Worm (Caenorhabditis elegans) whole organism, L4 larva: ENCODE measurements around the gene ceh-62.
A peak's percentile ranks its signal among the peaks of the same experiment; 100 is the strongest.

Experiments used
- D1046.2 ChIP-seq: fragments of 200-800 bp; sonication (Bioruptor generic); IDR thresholded peaks from 2 replicates; pipeline ENCODE4 v1.3.6; 2022; ENCODE audit warnings: missing genetic modification characterization, missing compliant biosample characterization
- F26F4.8 ChIP-seq: fragments of 200-800 bp; sonication (Bioruptor generic); conservative IDR thresholded peaks from 2 replicates; pipeline ENCODE4 v1.3.6; 2022; ENCODE audit warnings: missing genetic modification characterization, missing compliant biosample characterization
- F44E2.7 ChIP-seq: fragments of 200-800 bp; sonication (Bioruptor generic); IDR thresholded peaks from 2 replicates; pipeline ENCODE4 v2.1.2; 2022; ENCODE audit warnings: missing genetic modification characterization, missing compliant biosample characterization
- Y5F2A.4 ChIP-seq: fragments of 200-800 bp; sonication (Bioruptor generic); optimal IDR thresholded peaks from 2 replicates; lab custom pipeline; 2018; ENCODE audit warnings: mild to moderate bottlenecking, missing genetic modification characterization, missing compliant biosample characterization
- Y75B8A.6 ChIP-seq: fragments of 200-800 bp; sonication (Bioruptor generic); IDR thresholded peaks from 2 replicates; pipeline ENCODE4 v1.3.6; 2022; ENCODE audit warnings: missing genetic modification reagents, missing genetic modification characterization, missing compliant biosample characterization
- ZK337.2 ChIP-seq: fragments of 200-800 bp; sonication (Bioruptor generic); IDR thresholded peaks from 2 replicates; pipeline ENCODE4 v1.3.6; 2022; ENCODE audit warnings: missing genetic modification reagents, missing genetic modification characterization, missing compliant biosample characterization
- aha-1 ChIP-seq: fragments of 150-350 bp; peaks from one replicate; lab custom pipeline; 2014; ENCODE audit warnings: missing biosample characterization, missing genetic modification characterization
- attf-4 ChIP-seq: sonication (generic microtip); optimal IDR thresholded peaks from 3 replicates; lab custom pipeline; 2017; ENCODE audit warnings: missing biosample characterization, missing genetic modification characterization
- ceh-20 ChIP-seq: fragments of 200-800 bp; sonication (Bioruptor generic); IDR thresholded peaks from 2 replicates; pipeline ENCODE4 v1.3.6; 2022; ENCODE audit warnings: missing genetic modification reagents, missing genetic modification characterization, missing compliant biosample characterization
- ceh-32 ChIP-seq: sonication (generic microtip); optimal IDR thresholded peaks from 2 replicates; lab custom pipeline; 2016; ENCODE audit warnings: mild to moderate bottlenecking, missing genetic modification characterization, missing compliant biosample characterization; ENCODE audit not compliant: poor library complexity
- ces-1 ChIP-seq: fragments of 150-350 bp; sonication (generic microtip); optimal IDR thresholded peaks from 4 replicates; lab custom pipeline; 2014; ENCODE audit warnings: missing biosample characterization, missing genetic modification reagents, missing genetic modification characterization
- daf-19 ChIP-seq: fragments of 200-800 bp; sonication (Bioruptor generic); conservative IDR thresholded peaks from 2 replicates; pipeline ENCODE4 v1.3.6; 2022; ENCODE audit warnings: missing genetic modification characterization, missing compliant biosample characterization
- daf-8 ChIP-seq: fragments of 200-800 bp; sonication (Bioruptor generic); IDR thresholded peaks from 2 replicates; pipeline ENCODE4 v1.3.6; 2022; ENCODE audit warnings: missing genetic modification characterization, missing compliant biosample characterization
- dmd-8 ChIP-seq: fragments of 200-800 bp; sonication (Bioruptor generic); IDR thresholded peaks from 2 replicates; pipeline ENCODE4 v1.3.6; 2022; ENCODE audit warnings: missing genetic modification characterization, missing compliant biosample characterization
- dpl-1 ChIP-seq: fragments of 150-350 bp; optimal IDR thresholded peaks from 2 replicates; lab custom pipeline; 2014; ENCODE audit warnings: missing biosample characterization, missing genetic modification reagents, missing genetic modification characterization
- dve-1 ChIP-seq: sonication (generic microtip); optimal IDR thresholded peaks from 2 replicates; lab custom pipeline; 2017; ENCODE audit warnings: antibody characterized with exemption, mild to moderate bottlenecking, missing genetic modification characterization, missing compliant biosample characterization; ENCODE audit not compliant: insufficient read depth
- egl-27 ChIP-seq: sonication (generic microtip); optimal IDR thresholded peaks from 3 replicates; lab custom pipeline; 2017; ENCODE audit warnings: missing biosample characterization, missing genetic modification reagents, missing genetic modification characterization
- gei-8 ChIP-seq: fragments of 200-800 bp; sonication (Bioruptor generic); optimal IDR thresholded peaks from 2 replicates; lab custom pipeline; 2018; ENCODE audit warnings: mild to moderate bottlenecking, missing genetic modification characterization, missing compliant biosample characterization
- hlh-30 ChIP-seq: sonication (generic microtip); optimal IDR thresholded peaks from 2 replicates; lab custom pipeline; 2017; ENCODE audit warnings: antibody characterized with exemption, mild to moderate bottlenecking, missing genetic modification characterization, missing compliant biosample characterization; ENCODE audit not compliant: insufficient read depth
- lin-1 ChIP-seq: fragments of 200-800 bp; sonication (Bioruptor generic); IDR thresholded peaks from 2 replicates; pipeline ENCODE4 v1.3.6; 2022; ENCODE audit warnings: missing genetic modification reagents, missing genetic modification characterization, missing compliant biosample characterization
- lin-13 ChIP-seq: fragments of 150-350 bp; optimal IDR thresholded peaks from 2 replicates; lab custom pipeline; 2014; ENCODE audit warnings: missing biosample characterization, missing genetic modification reagents, missing genetic modification characterization
- lin-38 ChIP-seq: fragments of 200-800 bp; sonication (Bioruptor generic); IDR thresholded peaks from 2 replicates; pipeline ENCODE4 v1.3.6; 2022; ENCODE audit warnings: missing genetic modification reagents, missing genetic modification characterization, missing compliant biosample characterization
- lsy-2 ChIP-seq, 2 experiments: fragments of 150-350 bp in 1 of 2; sonication (generic microtip) in 1 of 2; optimal IDR thresholded peaks; 2 replicates each; lab custom pipeline; 2014 to 2017; ENCODE audit warnings: missing biosample characterization in 2 of 2, missing genetic modification characterization in 2 of 2
- mdt-29 ChIP-seq: fragments of 200-800 bp; sonication (Bioruptor generic); IDR thresholded peaks from 2 replicates; pipeline ENCODE4 v1.3.6; 2022; ENCODE audit warnings: missing genetic modification reagents, missing genetic modification characterization, missing compliant biosample characterization
- mes-2 ChIP-seq: sonication (generic microtip); optimal IDR thresholded peaks from 2 replicates; lab custom pipeline; 2016; ENCODE audit warnings: missing genotype, mild to moderate bottlenecking, missing genetic modification characterization, missing compliant biosample characterization; ENCODE audit not compliant: poor library complexity, severe bottlenecking
- mxl-2 ChIP-seq: fragments of 200-800 bp; sonication (Bioruptor generic); conservative IDR thresholded peaks from 2 replicates; pipeline ENCODE4 v1.3.6; 2022; ENCODE audit warnings: missing genetic modification reagents, missing genetic modification characterization, missing compliant biosample characterization
- mxl-3 ChIP-seq: fragments of 200-800 bp; sonication (Bioruptor generic); optimal IDR thresholded peaks from 2 replicates; lab custom pipeline; 2018; ENCODE audit warnings: mild to moderate bottlenecking, missing genetic modification characterization, missing compliant biosample characterization
- nhr-10 ChIP-seq: fragments of 150-350 bp; optimal IDR thresholded peaks from 2 replicates; lab custom pipeline; 2014; ENCODE audit warnings: missing biosample characterization, missing genetic modification characterization
- nhr-237 ChIP-seq: sonication (generic microtip); optimal IDR thresholded peaks from 2 replicates; lab custom pipeline; 2017; ENCODE audit warnings: missing biosample characterization, missing genetic modification characterization
- nhr-25 ChIP-seq: sonication (generic microtip); optimal IDR thresholded peaks from 2 replicates; lab custom pipeline; 2017; ENCODE audit warnings: missing genetic modification characterization, mild to moderate bottlenecking, missing compliant biosample characterization, antibody characterized with exemption, moderate library complexity, borderline replicate concordance; ENCODE audit not compliant: insufficient read depth
- nhr-28 ChIP-seq: fragments of 150-350 bp; optimal IDR thresholded peaks from 2 replicates; lab custom pipeline; 2014; ENCODE audit warnings: missing biosample characterization, missing genetic modification characterization
- nhr-42 ChIP-seq: fragments of 200-800 bp; sonication (Bioruptor generic); IDR thresholded peaks from 2 replicates; pipeline ENCODE4 v1.3.6; 2022; ENCODE audit warnings: missing genetic modification characterization, missing compliant biosample characterization
- nhr-48 ChIP-seq: sonication (generic microtip); optimal IDR thresholded peaks from 2 replicates; lab custom pipeline; 2016; ENCODE audit warnings: mild to moderate bottlenecking, missing genetic modification characterization, missing compliant biosample characterization
- nhr-77 ChIP-seq: fragments of 150-350 bp; optimal IDR thresholded peaks from 2 replicates; lab custom pipeline; 2014; ENCODE audit warnings: missing biosample characterization, missing genetic modification characterization
- php-3 ChIP-seq: fragments of 200-800 bp; sonication (Bioruptor generic); IDR thresholded peaks from 2 replicates; pipeline ENCODE4 v1.3.6; 2022; ENCODE audit warnings: missing genetic modification reagents, missing genetic modification characterization, missing compliant biosample characterization
- saeg-2 ChIP-seq: fragments of 200-800 bp; sonication (Bioruptor generic); IDR thresholded peaks from 2 replicates; pipeline ENCODE4 v1.3.6; 2022; ENCODE audit warnings: missing genetic modification reagents, missing genetic modification characterization, missing compliant biosample characterization
- sdz-12 ChIP-seq: fragments of 200-800 bp; sonication (Bioruptor generic); optimal IDR thresholded peaks from 2 replicates; lab custom pipeline; 2018; ENCODE audit warnings: mild to moderate bottlenecking, missing genetic modification characterization, missing compliant biosample characterization
- snpc-1.2 ChIP-seq: fragments of 200-800 bp; sonication (Bioruptor generic); IDR thresholded peaks from 2 replicates; pipeline ENCODE4 v1.3.6; 2022; ENCODE audit warnings: missing genetic modification reagents, missing genetic modification characterization, missing compliant biosample characterization
- snpc-4 ChIP-seq: fragments of 150-350 bp; optimal IDR thresholded peaks from 2 replicates; lab custom pipeline; 2014; ENCODE audit warnings: missing biosample characterization, missing genetic modification characterization
- spr-1 ChIP-seq: sonication (generic microtip); optimal IDR thresholded peaks from 2 replicates; lab custom pipeline; 2016; ENCODE audit warnings: mild to moderate bottlenecking, missing genetic modification characterization, missing compliant biosample characterization
- spr-3 ChIP-seq: fragments of 200-800 bp; sonication (Bioruptor generic); optimal IDR thresholded peaks from 2 replicates; lab custom pipeline; 2018; ENCODE audit warnings: mild to moderate bottlenecking, missing genetic modification characterization, missing compliant biosample characterization
- tag-97 ChIP-seq: fragments of 200-800 bp; sonication (Bioruptor generic); IDR thresholded peaks from 2 replicates; pipeline ENCODE4 v1.3.6; 2022; ENCODE audit warnings: missing genetic modification characterization, missing compliant biosample characterization
- tra-1 ChIP-seq: fragments of 200-800 bp; sonication (Bioruptor generic); IDR thresholded peaks from 2 replicates; pipeline ENCODE4 v1.3.6; 2022; ENCODE audit warnings: missing genetic modification reagents, missing genetic modification characterization, missing compliant biosample characterization
- unc-130 ChIP-seq: sonication (generic microtip); optimal IDR thresholded peaks from 2 replicates; lab custom pipeline; 2016; ENCODE audit warnings: missing genetic modification reagents, missing genetic modification characterization, missing compliant biosample characterization
- zag-1 ChIP-seq: fragments of 150-350 bp; optimal IDR thresholded peaks from 2 replicates; lab custom pipeline; 2014; ENCODE audit warnings: missing biosample characterization, missing genetic modification characterization
- zfp-2 ChIP-seq: sonication (generic microtip); optimal IDR thresholded peaks from 2 replicates; lab custom pipeline; 2016; ENCODE audit warnings: mild to moderate bottlenecking, missing genetic modification characterization, missing compliant biosample characterization
- ztf-11 ChIP-seq: fragments of 150-350 bp; optimal IDR thresholded peaks from 2 replicates; lab custom pipeline; 2014; ENCODE audit warnings: missing biosample characterization, missing genetic modification characterization

Gene ceh-62

ce11 chrII:10834717-10835116 lies 29.2 kb downstream of the ceh-62 start:
- TF ChIP-seq aha-1 (tag; lab: Kevin White, UChicago) (peak; percentile 90), ceh-20 (GFP tag; lab: Robert Waterston, UW) (no peak)
- TF ChIP-seq, all 104 proteins: peak for 1

DNA sequence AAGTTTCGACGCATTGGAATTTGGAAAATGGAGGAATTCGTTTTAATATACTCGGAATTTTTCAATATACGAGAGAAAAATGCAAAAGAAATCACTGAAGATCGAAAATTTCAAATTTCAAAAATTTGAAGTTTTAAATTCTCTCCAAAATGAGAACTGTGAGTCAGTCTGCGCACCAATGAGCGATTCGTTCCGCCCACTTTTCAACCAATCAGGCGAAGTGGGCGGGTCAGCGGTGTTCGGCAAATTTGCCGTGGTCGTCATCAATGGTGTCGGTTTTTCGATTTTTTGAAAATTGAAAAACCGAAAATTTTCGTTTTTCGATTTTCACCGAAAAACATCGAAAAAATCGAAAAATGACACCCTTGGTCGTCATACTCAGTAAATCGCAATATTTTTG lies 33.0 kb downstream of the ceh-62 start:
- no peak for TF ChIP-seq lin-13
- TF ChIP-seq tag-97 (GFP tag; lab: Robert Waterston, UW): no peak
- no peak for TF ChIP-seq Y75B8A.6 (GFP tag; lab: Robert Waterston, UW)
- no peak for TF ChIP-seq dve-1
- TF ChIP-seq, all 104 proteins: peak for 0

DNA sequence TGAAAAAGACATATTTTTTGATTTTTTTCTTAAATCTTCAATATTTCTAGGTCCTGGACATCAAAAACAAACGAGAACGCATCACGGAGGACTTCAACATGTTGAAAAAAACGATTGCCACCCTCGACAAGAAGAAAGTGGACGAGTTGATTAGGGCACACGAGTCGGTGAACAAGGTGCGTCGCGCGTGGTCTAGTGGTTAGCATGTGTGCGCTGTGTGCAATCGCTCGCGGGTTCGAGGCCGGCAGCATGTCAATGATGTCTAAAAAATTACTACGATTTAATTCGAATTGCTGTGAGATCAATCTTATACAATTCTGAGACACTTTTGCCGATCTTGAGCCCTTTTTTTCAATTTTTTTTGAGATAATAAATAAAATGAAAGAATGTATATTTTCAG lies 34.5 kb downstream of the ceh-62 start:
- TF ChIP-seq dmd-8: peak; percentile 96
- peak; percentile 82; the same call in 1 of the 2 replicates for TF ChIP-seq ZK337.2 (GFP tag; lab: Robert Waterston, UW)
- peak; percentile 76; the same call in 1 of the 2 replicates for TF ChIP-seq nhr-42 (GFP tag; lab: Robert Waterston, UW)
- peak; percentile 79 for TF ChIP-seq tra-1 (GFP tag; lab: Robert Waterston, UW)
- TF ChIP-seq nhr-25 (tag; lab: Kevin White, UChicago): peak; percentile 62
- TF ChIP-seq Y5F2A.4 (GFP tag; lab: Kevin White, UChicago): peak; percentile 57
- TF ChIP-seq snpc-4 (tag; lab: Kevin White, UChicago): no peak
- peak; percentile 37 for TF ChIP-seq zfp-2 (tag; lab: Kevin White, UChicago)
- peak; percentile 96 for TF ChIP-seq F26F4.8 (GFP tag; lab: Robert Waterston, UW)
- TF ChIP-seq mdt-29 (GFP tag; lab: Robert Waterston, UW): peak; percentile 65
- TF ChIP-seq dpl-1 (GFP tag; lab: Kevin White, UChicago): peak; percentile 63
- TF ChIP-seq attf-4 (tag; lab: Kevin White, UChicago): no peak
- TF ChIP-seq egl-27 (tag; lab: Kevin White, UChicago): no peak
- peak; percentile 98 for TF ChIP-seq aha-1 (tag; lab: Kevin White, UChicago)
- peak; percentile 57 for TF ChIP-seq ceh-32 (tag; lab: Kevin White, UChicago)
- TF ChIP-seq nhr-237: no peak
- peak; percentile 43 for TF ChIP-seq ces-1 (GFP tag; lab: Kevin White, UChicago)
- TF ChIP-seq gei-8 (GFP tag; lab: Kevin White, UChicago): peak; percentile 60
- peak; percentile 16 for TF ChIP-seq nhr-10
- no peak for TF ChIP-seq daf-19 (GFP tag; lab: Robert Waterston, UW)
- TF ChIP-seq saeg-2 (GFP tag; lab: Robert Waterston, UW): peak; percentile 30; the same call in 1 of the 2 replicates
- peak; percentile 61 for TF ChIP-seq mxl-3 (GFP tag; lab: Kevin White, UChicago)
- TF ChIP-seq spr-3 (GFP tag; lab: Kevin White, UChicago): peak; percentile 77
- TF ChIP-seq lin-1: peak; percentile 91
- TF ChIP-seq nhr-77: peak; percentile 34
- TF ChIP-seq nhr-28 (tag; lab: Kevin White, UChicago): peak; percentile 59
- peak; percentile 91 for TF ChIP-seq mes-2 (tag; lab: Kevin White, UChicago)
- TF ChIP-seq nhr-48 (tag; lab: Kevin White, UChicago): peak; percentile 55
- TF ChIP-seq php-3 (GFP tag; lab: Robert Waterston, UW): peak; percentile 78
- peak; percentile 78 for TF ChIP-seq dve-1
- peak; percentile 71 for TF ChIP-seq spr-1 (tag; lab: Kevin White, UChicago)
- TF ChIP-seq zag-1: no peak
- TF ChIP-seq D1046.2: peak; percentile 92
- TF ChIP-seq unc-130 (GFP tag; lab: Kevin White, UChicago): peak; percentile 64
- peak; percentile 75 for TF ChIP-seq sdz-12
- peak; percentile 36; the same call in 1 of the 2 replicates for TF ChIP-seq mxl-2 (GFP tag; lab: Robert Waterston, UW)
- peak; percentile 78 for TF ChIP-seq snpc-1.2 (GFP tag; lab: Robert Waterston, UW)
- TF ChIP-seq lin-38 (GFP tag; lab: Robert Waterston, UW): peak; percentile 85
- TF ChIP-seq F44E2.7 (GFP tag; lab: Robert Waterston, UW): peak; percentile 79; the same call in 1 of the 2 replicates
- TF ChIP-seq hlh-30 (tag; lab: Kevin White, UChicago): peak; percentile 86
- TF ChIP-seq daf-8: no peak
- peak; percentile 35 to 85 for TF ChIP-seq lsy-2 (tag; optimal IDR thresholded peaks at IDR 0.05; lab: Kevin White, UChicago)
- peak; percentile 9 for TF ChIP-seq ztf-11 (tag; lab: Kevin White, UChicago)
